Fruit fly (Drosophila melanogaster) whole organism, pupa: ENCODE results near the gene ACXB.

Experiments
- CG14655 ChIP-seq: fragments of 200-800 bp; sonication (Bioruptor generic); optimal IDR thresholded peaks from 3 replicates; lab custom pipeline; 2017; ENCODE audit warnings: mild to moderate bottlenecking, missing biosample characterization, missing genetic modification reagents, missing genetic modification characterization
- CG17806 ChIP-seq: fragments of 200-800 bp; sonication (Bioruptor generic); optimal IDR thresholded peaks from 2 replicates; lab custom pipeline; 2018; ENCODE audit warnings: missing biosample characterization, mild to moderate bottlenecking, missing genetic modification characterization, moderate library complexity
- CG32121 ChIP-seq: fragments of 200-800 bp; sonication (Bioruptor generic); IDR thresholded peaks from 2 replicates; pipeline ENCODE4 v1.3.6; 2022; ENCODE audit warnings: missing biosample characterization, missing genetic modification characterization
- CG8301 ChIP-seq: fragments of 200-800 bp; sonication (Bioruptor generic); optimal IDR thresholded peaks from 2 replicates; lab custom pipeline; 2018; ENCODE audit warnings: missing biosample characterization, mild to moderate bottlenecking, missing genetic modification characterization
- CG9948 ChIP-seq: fragments of 200-800 bp; sonication (Bioruptor generic); optimal IDR thresholded peaks from 2 replicates; lab custom pipeline; 2018; ENCODE audit warnings: missing biosample characterization, mild to moderate bottlenecking, missing genetic modification characterization, moderate library complexity
- D1 ChIP-seq: fragments of 200-800 bp; sonication (Bioruptor generic); optimal IDR thresholded peaks from 2 replicates; lab custom pipeline; 2018; ENCODE audit warnings: missing biosample characterization, mild to moderate bottlenecking, missing genetic modification characterization, moderate library complexity
- Pif1A ChIP-seq: fragments of 200-800 bp; sonication (Bioruptor generic); optimal IDR thresholded peaks from 3 replicates; lab custom pipeline; 2016; ENCODE audit warnings: missing biosample characterization, missing genetic modification characterization
- fd96Ca ChIP-seq: fragments of 200-800 bp; sonication (Bioruptor generic); IDR thresholded peaks from 3 replicates; pipeline ENCODE4 v1.3.6; 2022; ENCODE audit warnings: missing biosample characterization, missing genetic modification characterization
- gl ChIP-seq: fragments of 200-800 bp; sonication (Bioruptor generic); optimal IDR thresholded peaks from 2 replicates; lab custom pipeline; 2018; ENCODE audit warnings: missing biosample characterization, mild to moderate bottlenecking, missing genetic modification characterization
- rn ChIP-seq: fragments of 200-800 bp; sonication (Bioruptor generic); IDR thresholded peaks from 2 replicates; pipeline ENCODE4 v1.3.6; 2022; ENCODE audit warnings: missing biosample characterization, missing genetic modification characterization

DNA sequence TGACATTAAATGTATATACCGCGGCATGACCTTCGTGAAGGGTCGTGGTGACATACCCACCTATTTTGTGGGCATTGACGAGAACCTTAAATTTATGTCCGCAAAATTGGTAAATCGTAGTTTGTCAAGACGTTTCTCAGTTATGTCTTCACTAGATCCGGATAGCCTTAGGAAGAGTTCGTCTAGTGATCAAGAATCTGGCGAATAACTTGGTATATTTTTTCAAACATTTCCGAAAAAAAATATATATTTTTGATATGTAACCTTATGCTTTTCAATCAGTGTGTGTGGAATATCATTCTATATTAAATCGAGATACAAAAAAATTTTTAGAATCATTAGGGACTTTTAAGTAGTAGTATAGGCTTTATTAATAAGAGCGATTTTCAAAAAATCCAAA lies at the start of gene ACXB:
- TF ChIP-seq CG14655 (GFP tag; lab: Kevin White, UChicago) = no peak
- TF ChIP-seq gl (tag; lab: Kevin White, UChicago) = no peak
- no peak for TF ChIP-seq CG8301
- no peak for TF ChIP-seq CG32121 (GFP tag; lab: Robert Waterston, UW)
- TF ChIP-seq rn (GFP tag; lab: Robert Waterston, UW) = no peak
- TF ChIP-seq CG17806 (tag; lab: Kevin White, UChicago) = no peak
- no peak for TF ChIP-seq D1
- TF ChIP-seq fd96Ca = no peak
- TF ChIP-seq CG9948 = no peak
- TF ChIP-seq Pif1A (GFP tag; lab: Kevin White, UChicago) = no peak
